Fruit fly (Drosophila melanogaster): ENCODE data around the gene NetA.
A peak's percentile ranks its signal among the peaks of the same experiment; 100 is the strongest.

The NetA gene

dm6 chrX:14585263-14585662 lies 68.5 kb downstream of the NetA start:
- TF ChIP-seq jim (GFP tag; optimal IDR thresholded peaks at IDR 0.05) (no peak), ey (GFP tag; optimal IDR thresholded peaks at IDR 0.05) (no peak), N (GFP tag; optimal IDR thresholded peaks at IDR 0.05) (no peak), foxo (GFP tag; optimal IDR thresholded peaks at IDR 0.05) (no peak), Hnf4 (GFP tag; optimal IDR thresholded peaks at IDR 0.05) (no peak), psq (GFP tag; optimal IDR thresholded peaks at IDR 0.05) (no peak), Dfd (GFP tag; optimal IDR thresholded peaks at IDR 0.05) (no peak), dmrt93B (GFP tag; optimal IDR thresholded peaks at IDR 0.05) (no peak), CrebA (GFP tag; optimal IDR thresholded peaks at IDR 0.05; ENCODE audit: borderline replicate concordance) (no peak), h (GFP tag; optimal IDR thresholded peaks at IDR 0.05) (no peak), Hr83 (GFP tag; optimal IDR thresholded peaks at IDR 0.05; ENCODE audit: poor library complexity, severe bottlenecking) (no peak), Rel (GFP tag; optimal IDR thresholded peaks at IDR 0.05) (no peak), Rel (tag; optimal IDR thresholded peaks at IDR 0.05) (no peak), dl (GFP tag; optimal IDR thresholded peaks at IDR 0.05; ENCODE audit: insufficient read depth in 1 of 2, partially characterized antibody in 2 of 2) (no peak), fru (GFP tag; optimal IDR thresholded peaks at IDR 0.05) (no peak), lola (GFP tag; optimal IDR thresholded peaks at IDR 0.05) (no peak), tai (GFP tag; optimal IDR thresholded peaks at IDR 0.05) (no peak)

- TF ChIP-seq dmrt93B (GFP tag; optimal IDR thresholded peaks at IDR 0.05) (peak; percentile 25), Hnf4 (GFP tag; optimal IDR thresholded peaks at IDR 0.05) (no peak), Dfd (GFP tag; optimal IDR thresholded peaks at IDR 0.05) (peak; percentile 18), Abd-B (GFP tag; optimal IDR thresholded peaks at IDR 0.05) (no peak), HLH106 (tag; optimal IDR thresholded peaks at IDR 0.05) (peak; percentile 5), Dif (GFP tag; optimal IDR thresholded peaks at IDR 0.05; ENCODE audit: partially characterized antibody) (no peak), GATAd (GFP tag; optimal IDR thresholded peaks at IDR 0.05) (no peak), ey (GFP tag; optimal IDR thresholded peaks at IDR 0.05) (peak; percentile 6), jim (GFP tag; optimal IDR thresholded peaks at IDR 0.05) (no peak), rgr (GFP tag; optimal IDR thresholded peaks at IDR 0.05) (no peak), fru (GFP tag; optimal IDR thresholded peaks at IDR 0.05) (peak; percentile 10), N (GFP tag; optimal IDR thresholded peaks at IDR 0.05) (peak; percentile 77), sage (GFP tag; optimal IDR thresholded peaks at IDR 0.05) (no peak), foxo (GFP tag; optimal IDR thresholded peaks at IDR 0.05) (peak in 1 of 2 experiments; percentile 46), Vsx2 (GFP tag; optimal IDR thresholded peaks at IDR 0.05; ENCODE audit: partially characterized antibody) (peak; percentile 6), CG9705 (GFP tag; optimal IDR thresholded peaks at IDR 0.05) (no peak), brk (GFP tag; optimal IDR thresholded peaks at IDR 0.05) (no peak), OdsH (GFP tag; optimal IDR thresholded peaks at IDR 0.05) (no peak), Jra (GFP tag; optimal IDR thresholded peaks at IDR 0.05) (no peak)
Measured at dm6 chrX:14582784-14583699, 70.7 kb downstream of the NetA start, which contains the start of the genes mRpS25 and nmdyn-D6. Gene mRpS25 (minus strand): TSS chrX:14582982. Gene nmdyn-D6 (plus strand): TSS chrX:14583677.

dm6 chrX:14580359-14580961 lies 73.3 kb downstream of the NetA start, which contains the start of gene CG14414:
Gene CG14414 (plus strand): TSS chrX:14580600.
- TF ChIP-seq h (GFP tag; optimal IDR thresholded peaks at IDR 0.05) (peak; percentile 8), Sp1 (GFP tag; optimal IDR thresholded peaks at IDR 0.05) (no peak), Hr83 (GFP tag; optimal IDR thresholded peaks at IDR 0.05; ENCODE audit: poor library complexity, severe bottlenecking) (peak; percentile 40), Myc (optimal IDR thresholded peaks at IDR 0.05) (peak; percentile 73), rgr (GFP tag; optimal IDR thresholded peaks at IDR 0.05) (peak; percentile 12), dsf (GFP tag; optimal IDR thresholded peaks at IDR 0.05; ENCODE audit: borderline replicate concordance) (no peak)
